Worm (Caenorhabditis elegans): Measurements from ENCODE around the gene R05H10.3.

The R05H10.3 gene

DNA sequence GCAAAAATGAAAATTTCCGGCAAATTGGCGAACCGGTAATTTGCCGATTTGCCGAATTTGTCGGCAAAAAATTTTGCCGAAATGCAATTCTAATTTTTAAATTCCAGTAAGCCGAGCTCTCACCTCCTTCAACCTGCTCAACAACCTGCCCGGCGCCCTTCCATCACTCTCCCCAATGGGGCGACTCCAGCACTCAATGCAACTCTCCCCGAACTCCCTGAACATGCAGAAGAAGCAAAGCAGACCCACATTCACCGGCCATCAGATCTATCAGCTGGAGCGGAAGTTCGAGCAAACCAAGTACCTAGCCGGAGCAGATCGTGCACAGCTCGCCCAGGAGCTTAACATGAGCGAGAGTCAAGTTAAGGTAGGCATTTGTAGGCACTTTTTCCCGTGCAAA is 34.9 kb downstream of the R05H10.3 start:
- no peak for TF ChIP-seq madf-3 (GFP tag; IDR thresholded peaks at IDR 0.05)
- TF ChIP-seq egrh-3 (GFP tag; IDR thresholded peaks at IDR 0.05), result 0 out of 2 replicates have a peak, but pooled peaks have one; percentile 11
- TF ChIP-seq zfh-2 (GFP tag; conservative IDR thresholded peaks at IDR 0.05), result peak; percentile 72
- no peak for TF ChIP-seq attf-5 (GFP tag; optimal IDR thresholded peaks at IDR 0.05)
- TF ChIP-seq lin-26 (GFP tag; IDR thresholded peaks at IDR 0.05), result no peak
- TF ChIP-seq nfya-1 (tag; optimal IDR thresholded peaks at IDR 0.05; ENCODE audit: borderline replicate concordance, insufficient read depth), result no peak
- no peak for TF ChIP-seq lin-40 (tag; optimal IDR thresholded peaks at IDR 0.05)
- TF ChIP-seq mel-28 (tag; optimal IDR thresholded peaks at IDR 0.05; ENCODE audit: borderline replicate concordance), result no peak

DNA sequence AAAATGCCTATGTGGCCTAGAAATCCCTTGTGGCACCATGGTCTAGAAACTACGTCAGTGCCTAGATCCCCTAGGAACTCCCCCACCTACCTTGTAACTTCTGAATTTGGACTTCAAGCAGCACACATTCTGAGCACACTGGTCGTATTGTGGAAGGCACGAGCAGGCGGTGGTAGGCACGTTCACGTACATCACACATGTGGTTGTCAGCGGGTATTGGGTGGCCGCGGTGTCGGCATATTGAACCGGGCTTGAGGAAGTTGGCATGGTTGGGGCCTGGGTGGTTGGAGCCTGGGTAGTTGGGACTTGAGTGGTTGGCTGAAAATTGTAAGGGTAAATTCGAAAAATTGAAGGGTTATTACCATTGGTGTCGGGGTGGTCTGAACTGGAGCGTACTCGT is 38.0 kb downstream of the R05H10.3 start:
- no peak for TF ChIP-seq T26A5.8 (tag; optimal IDR thresholded peaks at IDR 0.05)
- TF ChIP-seq lsl-1 (GFP tag; optimal IDR thresholded peaks at IDR 0.05), result no peak
- TF ChIP-seq egl-44 (GFP tag; IDR thresholded peaks at IDR 0.05), result no peak
- no peak for TF ChIP-seq Y53F4B.3 (GFP tag; IDR thresholded peaks at IDR 0.05)
- TF ChIP-seq tlf-1 (GFP tag; optimal IDR thresholded peaks at IDR 0.05), result no peak
- no peak for TF ChIP-seq nhr-90 (tag; optimal IDR thresholded peaks at IDR 0.05)
- no peak for TF ChIP-seq him-1 (tag; optimal IDR thresholded peaks at IDR 0.05)
- TF ChIP-seq ztf-6 (GFP tag; IDR thresholded peaks at IDR 0.05), result no peak
- TF ChIP-seq F57C9.4 (tag; optimal IDR thresholded peaks at IDR 0.05), result no peak
- no peak for TF ChIP-seq sea-2 (GFP tag; IDR thresholded peaks at IDR 0.05)
- no peak for TF ChIP-seq aptf-2 (GFP tag; conservative IDR thresholded peaks at IDR 0.05)

DNA sequence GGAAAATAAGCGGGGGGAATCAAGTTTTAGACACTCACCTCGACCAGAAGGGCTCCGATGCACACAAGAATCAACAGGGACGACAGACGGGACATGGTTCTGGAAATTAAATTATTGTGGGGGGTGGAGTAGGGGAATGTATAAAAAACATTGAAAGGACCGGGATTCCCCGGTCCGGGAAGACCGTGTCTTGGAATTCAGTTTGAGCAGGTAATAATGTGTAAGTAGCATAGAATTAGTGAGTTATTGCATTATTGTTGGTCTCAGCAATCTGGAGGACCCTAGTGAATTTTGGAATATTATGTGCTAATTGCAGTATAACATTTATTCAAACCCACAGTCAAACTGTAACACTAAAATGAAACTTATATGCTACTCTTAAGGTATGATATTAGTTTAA is 40.6 kb downstream of the R05H10.3 start, which contains the start of gene R03C1.1:
R03C1.1 (minus strand) TSS at position 101 of the 400 bp plus-strand sequence.
- TF ChIP-seq snpc-1.1 (tag; optimal IDR thresholded peaks at IDR 0.05; ENCODE audit: insufficient read depth) (no peak), him-1 (tag; optimal IDR thresholded peaks at IDR 0.05) (no peak), ceh-100 (GFP tag; IDR thresholded peaks at IDR 0.05) (no peak), die-1 (tag; optimal IDR thresholded peaks at IDR 0.05) (no peak), nhr-90 (tag; optimal IDR thresholded peaks at IDR 0.05) (no peak), bed-1 (GFP tag; IDR thresholded peaks at IDR 0.05) (no peak), Y53G8AR.9 (GFP tag; conservative IDR thresholded peaks at IDR 0.05) (no peak), snpc-4 (GFP tag; optimal IDR thresholded peaks at IDR 0.05) (no peak), snpc-4 (tag; optimal IDR thresholded peaks at IDR 0.05) (no peak), hsf-1 (GFP tag; IDR thresholded peaks at IDR 0.05) (no peak)

DNA sequence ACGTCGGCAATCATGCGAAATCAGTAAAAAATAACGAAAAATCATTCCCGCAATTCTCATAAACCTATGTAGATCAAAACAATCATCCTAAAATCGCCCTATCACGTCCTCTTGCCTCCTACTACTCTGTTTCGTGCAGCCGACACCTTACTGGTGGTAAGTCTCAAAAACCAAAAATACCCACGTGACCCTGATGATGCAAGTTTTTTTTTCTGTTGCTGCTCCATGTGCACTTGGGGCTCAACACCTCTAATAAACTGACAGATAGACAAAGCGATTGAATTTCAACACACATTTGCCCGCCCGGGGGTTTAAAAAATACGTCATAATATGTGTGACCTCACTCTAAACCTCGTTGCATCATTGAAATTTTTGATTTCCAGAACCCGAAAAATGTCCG is 47.1 kb downstream of the R05H10.3 start:
- TF ChIP-seq lin-40 (tag; optimal IDR thresholded peaks at IDR 0.05), result no peak
- TF ChIP-seq unc-130 (GFP tag; optimal IDR thresholded peaks at IDR 0.05), result no peak
- no peak for TF ChIP-seq F37B4.10 (GFP tag; IDR thresholded peaks at IDR 0.05)
- TF ChIP-seq pbrm-1 (GFP tag; IDR thresholded peaks at IDR 0.05), result no peak
- no peak for TF ChIP-seq snpc-4 (GFP tag; optimal IDR thresholded peaks at IDR 0.05)
- TF ChIP-seq snpc-4 (tag; optimal IDR thresholded peaks at IDR 0.05), result peak in 2 of 4 experiments; percentile 36 to 67

DNA sequence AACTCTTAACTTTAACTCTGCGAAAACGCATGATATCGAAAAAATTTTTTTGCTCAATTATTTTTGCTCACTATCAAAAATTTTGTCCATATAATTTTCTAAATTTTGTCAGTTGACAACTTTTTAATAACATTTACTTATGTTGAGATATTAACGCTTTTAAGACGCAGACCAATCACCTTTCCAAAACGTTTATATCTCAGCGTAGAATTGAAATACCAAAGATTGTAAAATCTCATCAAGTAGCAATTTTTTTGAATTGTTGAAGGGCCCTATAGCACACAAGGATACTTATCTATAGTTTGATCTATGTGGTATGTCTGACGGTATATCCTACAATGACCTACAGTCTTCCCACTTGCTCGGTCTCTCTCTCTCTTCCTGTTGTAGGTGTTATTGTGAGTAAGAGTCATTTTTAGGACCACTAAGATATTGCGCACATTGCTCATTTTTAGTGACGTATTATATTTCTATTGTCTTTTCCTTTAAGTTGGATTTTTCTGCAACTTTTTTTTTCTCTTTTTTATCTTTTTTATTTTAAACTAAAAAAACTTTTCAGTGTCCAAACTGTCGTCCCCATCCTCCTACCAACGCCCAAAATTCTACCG is 49.5 kb downstream of the R05H10.3 start, which contains the start of gene pde-3:
pde-3 (plus strand) TSS at position 558 of the 608 bp plus-strand sequence.
- TF ChIP-seq bed-1 (GFP tag; IDR thresholded peaks at IDR 0.05) (no peak), gei-17 (GFP tag; optimal IDR thresholded peaks at IDR 0.05) (no peak), attf-6 (GFP tag; IDR thresholded peaks at IDR 0.05) (no peak), ekl-4 (GFP tag; IDR thresholded peaks at IDR 0.05) (no peak), cebp-2 (GFP tag; IDR thresholded peaks at IDR 0.05) (no peak), snpc-4 (GFP tag; optimal IDR thresholded peaks at IDR 0.05) (no peak), snpc-4 (tag; optimal IDR thresholded peaks at IDR 0.05) (no peak), aptf-2 (GFP tag; conservative IDR thresholded peaks at IDR 0.05) (no peak)
